Worm (Caenorhabditis elegans) whole organism, late embryonic: ENCODE results near the gene T09F5.10.
"Not testable (repeated sequence)": the region's sequence is repeated elsewhere in the genome, so short reads cannot be mapped to it uniquely, and the experiment has no call there.

Source experiments
- C08G9.2 ChIP-seq: sonication (generic microtip); optimal IDR thresholded peaks from 2 replicates; lab custom pipeline; 2016; ENCODE audit warnings: mild to moderate bottlenecking, missing genetic modification characterization, moderate library complexity, missing compliant biosample characterization
- F13H6.1 ChIP-seq: sonication (generic microtip); optimal IDR thresholded peaks from 2 replicates; lab custom pipeline; 2016; ENCODE audit warnings: missing genetic modification characterization, missing compliant biosample characterization
- T23F11.4 ChIP-seq: fragments of 200-800 bp; sonication (Bioruptor generic); optimal IDR thresholded peaks from 2 replicates; lab custom pipeline; 2018; ENCODE audit warnings: mild to moderate bottlenecking, missing genetic modification characterization, missing compliant biosample characterization
- Y22D7AL.16 ChIP-seq: sonication (generic microtip); optimal IDR thresholded peaks from 2 replicates; lab custom pipeline; 2016; ENCODE audit warnings: missing genetic modification characterization, missing compliant biosample characterization
- ahr-1 ChIP-seq: sonication (generic microtip); optimal IDR thresholded peaks from 2 replicates; lab custom pipeline; 2016; ENCODE audit warnings: missing genetic modification characterization, missing compliant biosample characterization
- ama-1 ChIP-seq: fragments of 150-350 bp; optimal IDR thresholded peaks from 2 replicates; lab custom pipeline; 2014
- ceh-14 ChIP-seq: sonication (generic microtip); optimal IDR thresholded peaks from 2 replicates; lab custom pipeline; 2016; ENCODE audit warnings: missing genotype, missing genetic modification characterization, missing compliant biosample characterization
- ceh-18 ChIP-seq: sonication (generic microtip); optimal IDR thresholded peaks from 2 replicates; lab custom pipeline; 2016; ENCODE audit warnings: missing genetic modification characterization, missing compliant biosample characterization
- ceh-19 ChIP-seq: fragments of 200-800 bp; sonication (Bioruptor generic); optimal IDR thresholded peaks from 2 replicates; lab custom pipeline; 2018; ENCODE audit warnings: mild to moderate bottlenecking, missing genetic modification characterization, missing compliant biosample characterization
- ceh-2 ChIP-seq: sonication (generic microtip); optimal IDR thresholded peaks from 2 replicates; lab custom pipeline; 2016; ENCODE audit warnings: missing genotype, missing genetic modification characterization, missing compliant biosample characterization
- ceh-45 ChIP-seq: fragments of 200-800 bp; sonication (Bioruptor generic); IDR thresholded peaks from 2 replicates; pipeline ENCODE4 v1.3.6; 2022; ENCODE audit warnings: missing genetic modification reagents, missing genetic modification characterization, missing compliant biosample characterization
- ceh-9 ChIP-seq: sonication (generic microtip); optimal IDR thresholded peaks from 2 replicates; lab custom pipeline; 2016; ENCODE audit warnings: mild to moderate bottlenecking, missing genetic modification characterization, inconsistent platforms, missing compliant biosample characterization
- dmd-4 ChIP-seq: sonication (generic microtip); optimal IDR thresholded peaks from 2 replicates; lab custom pipeline; 2016; ENCODE audit warnings: borderline replicate concordance, missing genetic modification characterization, missing compliant biosample characterization
- ets-4 ChIP-seq: sonication (generic microtip); optimal IDR thresholded peaks from 2 replicates; lab custom pipeline; 2016; ENCODE audit warnings: missing genetic modification characterization, missing compliant biosample characterization
- eyg-1 ChIP-seq: sonication (generic microtip); optimal IDR thresholded peaks from 2 replicates; lab custom pipeline; 2016; ENCODE audit warnings: missing genotype, missing genetic modification characterization, missing compliant biosample characterization
- fax-1 ChIP-seq: sonication (generic microtip); optimal IDR thresholded peaks from 2 replicates; lab custom pipeline; 2016; ENCODE audit warnings: missing genotype, missing genetic modification characterization, missing compliant biosample characterization
- gmeb-2 ChIP-seq: sonication (generic microtip); optimal IDR thresholded peaks from 2 replicates; lab custom pipeline; 2016; ENCODE audit warnings: missing genetic modification characterization, inconsistent platforms, missing compliant biosample characterization
- hlh-15 ChIP-seq: sonication (generic microtip); optimal IDR thresholded peaks from 2 replicates; lab custom pipeline; 2016; ENCODE audit warnings: missing genetic modification characterization, missing compliant biosample characterization
- hlh-6 ChIP-seq: sonication (generic microtip); optimal IDR thresholded peaks from 2 replicates; lab custom pipeline; 2016; ENCODE audit warnings: missing genotype, missing genetic modification characterization, missing compliant biosample characterization
- lim-6 ChIP-seq: sonication (generic microtip); optimal IDR thresholded peaks from 2 replicates; lab custom pipeline; 2016; ENCODE audit warnings: missing genetic modification characterization, missing compliant biosample characterization
- mec-3 ChIP-seq: sonication (generic microtip); optimal IDR thresholded peaks from 2 replicates; lab custom pipeline; 2016; ENCODE audit warnings: borderline replicate concordance, missing genetic modification characterization, missing compliant biosample characterization
- nfya-1 ChIP-seq: sonication (generic microtip); optimal IDR thresholded peaks from 2 replicates; lab custom pipeline; 2017; ENCODE audit warnings: missing genetic modification characterization, mild to moderate bottlenecking, missing compliant biosample characterization, antibody characterized with exemption, moderate library complexity
- npax-4 ChIP-seq: sonication (generic microtip); optimal IDR thresholded peaks from 2 replicates; lab custom pipeline; 2016; ENCODE audit warnings: missing genetic modification characterization, missing compliant biosample characterization
- odd-2 ChIP-seq: sonication (generic microtip); optimal IDR thresholded peaks from 2 replicates; lab custom pipeline; 2017; ENCODE audit warnings: antibody characterized with exemption, mild to moderate bottlenecking, missing genetic modification characterization, missing compliant biosample characterization
- pag-3 ChIP-seq: sonication (generic microtip); optimal IDR thresholded peaks from 2 replicates; lab custom pipeline; 2016; ENCODE audit warnings: missing compliant biosample characterization, missing genetic modification characterization, borderline replicate concordance
- pat-9 ChIP-seq: fragments of 200-800 bp; sonication (Bioruptor generic); optimal IDR thresholded peaks from 2 replicates; lab custom pipeline; 2018; ENCODE audit warnings: mild to moderate bottlenecking, missing genetic modification characterization, moderate library complexity, missing compliant biosample characterization
- pax-1 ChIP-seq: fragments of 150-350 bp; optimal IDR thresholded peaks from 2 replicates; lab custom pipeline; 2014; ENCODE audit warnings: missing biosample characterization, missing genetic modification characterization
- pros-1 ChIP-seq: fragments of 150-350 bp; optimal IDR thresholded peaks from 2 replicates; lab custom pipeline; 2014; ENCODE audit warnings: missing biosample characterization, missing genetic modification reagents, missing genetic modification characterization
- ref-2 ChIP-seq: sonication (generic microtip); optimal IDR thresholded peaks from 2 replicates; lab custom pipeline; 2016; ENCODE audit warnings: missing genetic modification characterization, missing compliant biosample characterization
- sdc-2 ChIP-seq: sonication (generic microtip); optimal IDR thresholded peaks from 2 replicates; lab custom pipeline; 2016; ENCODE audit warnings: missing genotype, missing genetic modification characterization, missing compliant biosample characterization
- tbx-7 ChIP-seq: sonication (generic microtip); optimal IDR thresholded peaks from 2 replicates; lab custom pipeline; 2016; ENCODE audit warnings: missing genotype, missing genetic modification characterization, missing compliant biosample characterization
- unc-42 ChIP-seq: sonication (generic microtip); optimal IDR thresholded peaks from 2 replicates; lab custom pipeline; 2016; ENCODE audit warnings: missing genotype, missing genetic modification characterization, missing compliant biosample characterization
- unc-55 ChIP-seq: sonication (generic microtip); optimal IDR thresholded peaks from 2 replicates; lab custom pipeline; 2017; ENCODE audit warnings: missing biosample characterization, missing genetic modification reagents, missing genetic modification characterization
- unc-86 ChIP-seq: sonication (generic microtip); optimal IDR thresholded peaks from 2 replicates; lab custom pipeline; 2016; ENCODE audit warnings: missing genetic modification characterization, missing compliant biosample characterization
- ztf-16 ChIP-seq: sonication (generic microtip); optimal IDR thresholded peaks from 2 replicates; lab custom pipeline; 2017; ENCODE audit warnings: missing genetic modification characterization, missing compliant biosample characterization

T09F5.10 gene

ce11 chrV:15197955-15198354, 18.1 kb downstream of the T09F5.10 start, which contains the start of gene srw-1:
Gene srw-1, plus strand, starts transcription at chrV:15198255.
- no peak for TF ChIP-seq pax-1 (tag; lab: Kevin White, UChicago)
- no peak for TF ChIP-seq pros-1
- TF ChIP-seq ceh-9 (tag; lab: Kevin White, UChicago), result no peak
- no peak for TF ChIP-seq mec-3 (tag; lab: Kevin White, UChicago)
- TF ChIP-seq eyg-1, result no peak
- TF ChIP-seq lim-6 (tag; lab: Kevin White, UChicago), result no peak
- TF ChIP-seq ahr-1 (tag; lab: Kevin White, UChicago), result no peak
- TF ChIP-seq fax-1 (tag; lab: Kevin White, UChicago), result no peak
- no peak for TF ChIP-seq Y22D7AL.16 (tag; lab: Kevin White, UChicago)
- TF ChIP-seq hlh-15 (tag; lab: Kevin White, UChicago), result no peak
- TF ChIP-seq ztf-16, result no peak
- TF ChIP-seq ceh-45, result no peak
- TF ChIP-seq ceh-14 (tag; lab: Kevin White, UChicago), result no peak
- TF ChIP-seq unc-42, result no peak
- TF ChIP-seq sdc-2 (tag; lab: Kevin White, UChicago), result no peak
- no peak for TF ChIP-seq ceh-18 (tag; lab: Kevin White, UChicago)
- TF ChIP-seq T23F11.4, result no peak
- no peak for TF ChIP-seq unc-86 (tag; lab: Kevin White, UChicago)
- no peak for TF ChIP-seq ceh-19
- TF ChIP-seq, all 69 proteins: peak for 0

DNA sequence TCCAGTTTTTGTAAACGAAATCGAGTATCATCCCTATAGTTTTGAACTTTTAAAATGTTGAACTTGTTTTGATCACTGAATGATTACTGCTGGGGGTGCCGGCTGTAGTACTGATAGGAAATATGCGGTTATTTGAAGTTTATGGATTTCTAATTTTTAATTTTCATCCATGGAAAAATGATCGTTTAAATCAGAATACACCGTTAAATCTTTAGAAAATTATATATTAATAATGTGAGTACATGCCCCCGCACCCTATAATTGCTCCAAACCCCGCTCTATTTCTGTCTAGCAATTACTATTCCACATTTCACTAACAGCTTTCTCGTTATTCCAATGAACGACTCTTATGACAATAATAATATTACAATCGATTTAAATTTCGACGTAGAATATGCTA, 19.9 kb downstream of the T09F5.10 start, which contains the start of gene Y75B12B.10:
Gene Y75B12B.10 (plus strand): TSS at position 301 of the 400 bp plus-strand sequence.
- no peak for TF ChIP-seq nfya-1 (tag; lab: Kevin White, UChicago)
- TF ChIP-seq pag-3 (tag; lab: Kevin White, UChicago), result no peak
- no peak for TF ChIP-seq tbx-7 (tag; lab: Kevin White, UChicago)
- TF ChIP-seq unc-42, result no peak
- TF ChIP-seq npax-4 (tag; lab: Kevin White, UChicago), result no peak
- TF ChIP-seq pat-9 (tag; lab: Kevin White, UChicago), result no peak
- no peak for TF ChIP-seq unc-86 (tag; lab: Kevin White, UChicago)
- TF ChIP-seq ceh-14 (tag; lab: Kevin White, UChicago), result no peak
- no peak for TF ChIP-seq lim-6 (tag; lab: Kevin White, UChicago)
- TF ChIP-seq ama-1 (lab: Kevin White, UChicago), result no peak
- TF ChIP-seq F13H6.1 (tag; lab: Kevin White, UChicago), result no peak
- TF ChIP-seq dmd-4 (tag; lab: Kevin White, UChicago), result no peak
- TF ChIP-seq T23F11.4, result no peak
- no peak for TF ChIP-seq C08G9.2
- no peak for TF ChIP-seq unc-55
- TF ChIP-seq ref-2, result no peak
- TF ChIP-seq hlh-6 (tag; lab: Kevin White, UChicago), result no peak

DNA sequence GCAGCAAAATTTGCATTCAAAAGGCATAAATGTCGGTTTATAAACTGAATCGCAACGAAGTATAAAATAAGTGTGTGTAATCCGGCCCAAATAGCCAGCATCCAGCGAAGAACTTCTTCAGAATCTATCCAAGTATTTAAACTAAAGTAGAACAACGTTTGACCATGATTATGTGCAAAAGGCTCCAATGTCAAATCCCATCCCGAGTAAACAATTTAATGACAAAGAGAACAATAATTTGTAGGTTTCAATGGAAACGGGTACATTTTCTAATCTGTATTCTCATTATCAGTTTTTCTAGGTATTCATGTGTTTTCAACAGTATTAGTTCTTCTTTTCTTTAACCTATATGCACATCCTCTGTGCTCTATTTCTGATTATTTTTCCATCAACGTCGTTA, 27.8 kb downstream of the T09F5.10 start, which contains the start of gene C41G6.12:
Gene C41G6.12 (minus strand): TSS at position 101 of the 400 bp plus-strand sequence.
- TF ChIP-seq ahr-1 (tag; lab: Kevin White, UChicago); gmeb-2; unc-55: not testable (repeated sequence)

ce11 chrV:15211869-15212268, 32.0 kb downstream of the T09F5.10 start, which contains the start of gene sri-24:
Gene sri-24, plus strand, starts transcription at chrV:15212169.
- TF ChIP-seq sdc-2 (tag; lab: Kevin White, UChicago); odd-2; Y22D7AL.16 (tag; lab: Kevin White, UChicago): not testable (repeated sequence)

- not testable (repeated sequence) for TF ChIP-seq ets-4, ceh-18, ceh-2 (tag; lab: Kevin White, UChicago)
Observed at ce11 chrV:15215175-15215574, 35.3 kb downstream of the T09F5.10 start, which contains the start of gene sri-26. Gene sri-26, plus strand, starts transcription at chrV:15215475.
